Fruit fly (Drosophila melanogaster) whole organism, embryonic: Measurements from ENCODE around the gene Zdhhc8.

Experiments used
- B-H2 ChIP-seq: fragments of 200-800 bp; sonication (Bioruptor generic); optimal IDR thresholded peaks from 2 replicates; lab custom pipeline; 2018; ENCODE audit warnings: missing biosample characterization, mild to moderate bottlenecking, missing genetic modification characterization
- CG12659 ChIP-seq: fragments of 200-800 bp; sonication (Bioruptor generic); optimal IDR thresholded peaks from 3 replicates; lab custom pipeline; 2017; ENCODE audit warnings: mild to moderate bottlenecking, missing biosample characterization, missing genetic modification reagents, missing genetic modification characterization
- CG14050 ChIP-seq: fragments of 200-800 bp; sonication (Bioruptor generic); IDR thresholded peaks from 3 replicates; pipeline ENCODE4 v1.3.6; 2022; ENCODE audit warnings: missing biosample characterization, missing genetic modification characterization
- CG14441 ChIP-seq: fragments of 200-800 bp; sonication (Bioruptor generic); IDR thresholded peaks from 2 replicates; pipeline ENCODE4 v1.3.6; 2022; ENCODE audit warnings: missing biosample characterization, missing genetic modification characterization
- CG16779 ChIP-seq: fragments of 200-800 bp; sonication (Bioruptor generic); IDR thresholded peaks from 2 replicates; pipeline ENCODE4 v1.3.6; 2022; ENCODE audit warnings: missing biosample characterization, missing genetic modification characterization
- CG18476 ChIP-seq: fragments of 200-800 bp; sonication (Bioruptor generic); optimal IDR thresholded peaks from 2 replicates; lab custom pipeline; 2016; ENCODE audit warnings: missing biosample characterization, mild to moderate bottlenecking, missing genetic modification characterization
- CG2120 ChIP-seq: fragments of 200-800 bp; sonication (Bioruptor generic); optimal IDR thresholded peaks from 3 replicates; lab custom pipeline; 2016; ENCODE audit warnings: missing biosample characterization, missing genetic modification characterization
- CG2712 ChIP-seq: fragments of 200-800 bp; optimal IDR thresholded peaks from 3 replicates; lab custom pipeline; 2019; ENCODE audit warnings: missing biosample characterization, mild to moderate bottlenecking, missing genetic modification characterization, moderate library complexity
- CG31388 ChIP-seq: fragments of 200-800 bp; sonication (Bioruptor generic); optimal IDR thresholded peaks from 2 replicates; lab custom pipeline; 2016; ENCODE audit warnings: missing biosample characterization, missing genetic modification characterization
- CG3726 ChIP-seq: fragments of 200-800 bp; sonication (Bioruptor generic); IDR thresholded peaks from 3 replicates; pipeline ENCODE4, ENCODE4 v1.3.6; 2022; ENCODE audit warnings: missing biosample characterization, missing genetic modification characterization
- CG3847 ChIP-seq: fragments of 200-800 bp; sonication (Bioruptor generic); IDR thresholded peaks from 2 replicates; pipeline ENCODE4 v1.3.6; 2022; ENCODE audit warnings: missing biosample characterization, missing genetic modification characterization
- CG4328 ChIP-seq: fragments of 200-800 bp; sonication (Bioruptor generic); optimal IDR thresholded peaks from 3 replicates; lab custom pipeline; 2017; ENCODE audit warnings: missing biosample characterization, missing genetic modification reagents, missing genetic modification characterization
- CG5180 ChIP-seq: fragments of 200-800 bp; sonication (Bioruptor generic); optimal IDR thresholded peaks from 3 replicates; lab custom pipeline; 2017; ENCODE audit warnings: missing biosample characterization, missing genetic modification characterization, mild to moderate bottlenecking, moderate library complexity, missing genetic modification reagents
- CG6813 ChIP-seq: fragments of 200-800 bp; sonication (Bioruptor generic); optimal IDR thresholded peaks from 2 replicates; lab custom pipeline; 2017; ENCODE audit warnings: missing biosample characterization, missing genetic modification characterization, mild to moderate bottlenecking, moderate library complexity, missing genetic modification reagents
- CG8281 ChIP-seq: fragments of 200-800 bp; sonication (Bioruptor generic); optimal IDR thresholded peaks from 2 replicates; lab custom pipeline; 2018; ENCODE audit warnings: missing biosample characterization, mild to moderate bottlenecking, missing genetic modification characterization, moderate library complexity
- CG8944 ChIP-seq: fragments of 200-800 bp; sonication (Bioruptor generic); optimal IDR thresholded peaks from 3 replicates; lab custom pipeline; 2016; ENCODE audit warnings: missing biosample characterization, missing genetic modification characterization
- CG9609 ChIP-seq: fragments of 200-800 bp; sonication (Bioruptor generic); optimal IDR thresholded peaks from 3 replicates; lab custom pipeline; 2016; ENCODE audit warnings: missing biosample characterization, missing genetic modification characterization
- Drgx ChIP-seq: fragments of 200-800 bp; sonication (Bioruptor generic); IDR thresholded peaks from 2 replicates; pipeline ENCODE4 v1.3.6; 2022; ENCODE audit warnings: missing biosample characterization, missing genetic modification characterization
- E2f1 ChIP-seq: fragments of 200-800 bp; sonication (Bioruptor generic); IDR thresholded peaks from 2 replicates; pipeline ENCODE4 v1.3.6; 2022; ENCODE audit warnings: missing biosample characterization, missing genetic modification characterization
- Ets97D ChIP-seq: fragments of 200-800 bp; sonication (Bioruptor generic); optimal IDR thresholded peaks from 3 replicates; lab custom pipeline; 2016; ENCODE audit warnings: missing biosample characterization, missing genetic modification characterization
- GATAe ChIP-seq: fragments of 200-800 bp; sonication (Bioruptor generic); conservative IDR thresholded peaks from 2 replicates; pipeline ENCODE4 v1.3.6; 2022; ENCODE audit warnings: missing biosample characterization, missing genetic modification characterization
- HHEX ChIP-seq: fragments of 200-800 bp; sonication (Bioruptor generic); optimal IDR thresholded peaks from 3 replicates; lab custom pipeline; 2017; ENCODE audit warnings: missing biosample characterization, mild to moderate bottlenecking, missing genetic modification characterization, missing genetic modification reagents
- Hand ChIP-seq: fragments of 200-800 bp; sonication (Bioruptor generic); optimal IDR thresholded peaks from 2 replicates; lab custom pipeline; 2017; ENCODE audit warnings: mild to moderate bottlenecking, missing biosample characterization, missing genetic modification reagents, missing genetic modification characterization
- Hmr ChIP-seq: fragments of 200-800 bp; sonication (Bioruptor generic); optimal IDR thresholded peaks from 3 replicates; lab custom pipeline; 2017; ENCODE audit warnings: mild to moderate bottlenecking, missing biosample characterization, missing genetic modification reagents, missing genetic modification characterization
- Hr78 ChIP-seq, 2 experiments: fragments of 200-800 bp in 1 of 2; fragments of >200 bp in 1 of 2; sonication (Bioruptor generic) in 1 of 2; optimal IDR thresholded peaks; 2 replicates each; lab custom pipeline; 2017 to 2019; ENCODE audit warnings: missing biosample characterization in 2 of 2, missing genetic modification characterization in 2 of 2, mild to moderate bottlenecking in 1 of 2, moderate library complexity in 1 of 2
- Lhr ChIP-seq: fragments of 200-800 bp; sonication (Bioruptor generic); optimal IDR thresholded peaks from 3 replicates; lab custom pipeline; 2017; ENCODE audit warnings: mild to moderate bottlenecking, missing biosample characterization, missing genetic modification reagents, missing genetic modification characterization
- Poxn ChIP-seq: fragments of 200-800 bp; sonication (Bioruptor generic); IDR thresholded peaks from 2 replicates; pipeline ENCODE4 v1.3.6; 2022; ENCODE audit warnings: missing biosample characterization, missing genetic modification characterization
- abd-A ChIP-seq: fragments of 200-800 bp; sonication (Bioruptor generic); optimal IDR thresholded peaks from 3 replicates; lab custom pipeline; 2019; ENCODE audit warnings: missing biosample characterization, mild to moderate bottlenecking, missing genetic modification characterization, moderate library complexity
- az2 ChIP-seq: fragments of 200-800 bp; sonication (Bioruptor generic); optimal IDR thresholded peaks from 3 replicates; lab custom pipeline; 2016; ENCODE audit warnings: missing biosample characterization, missing genetic modification characterization
- bowl ChIP-seq: fragments of 200-800 bp; sonication (Bioruptor generic); IDR thresholded peaks from 2 replicates; pipeline ENCODE4 v1.3.6; 2022; ENCODE audit warnings: missing biosample characterization, missing genetic modification characterization
- br ChIP-seq: fragments of >200 bp; optimal IDR thresholded peaks from 2 replicates; lab custom pipeline; 2017
- cato ChIP-seq: fragments of 200-800 bp; sonication (Bioruptor generic); optimal IDR thresholded peaks from 2 replicates; lab custom pipeline; 2016; ENCODE audit warnings: missing biosample characterization, missing genetic modification characterization, borderline replicate concordance
- caup ChIP-seq: fragments of 200-800 bp; sonication (Bioruptor generic); optimal IDR thresholded peaks from 3 replicates; lab custom pipeline; 2017; ENCODE audit warnings: missing biosample characterization, mild to moderate bottlenecking, missing genetic modification characterization, moderate library complexity; ENCODE audit not compliant: severe bottlenecking
- chinmo ChIP-seq: fragments of 200-800 bp; sonication (Bioruptor generic); IDR thresholded peaks from 4 replicates; pipeline ENCODE4 v1.3.6; 2022; ENCODE audit warnings: missing biosample characterization, missing genetic modification characterization; ENCODE audit not compliant: partially characterized antibody
- cwo ChIP-seq: fragments of 200-800 bp; sonication (Bioruptor generic); optimal IDR thresholded peaks from 3 replicates; lab custom pipeline; 2017; ENCODE audit warnings: missing biosample characterization, missing genetic modification characterization, mild to moderate bottlenecking, moderate library complexity, missing genetic modification reagents
- fd64A ChIP-seq: fragments of 200-800 bp; sonication (Bioruptor generic); optimal IDR thresholded peaks from 3 replicates; lab custom pipeline; 2018; ENCODE audit warnings: missing biosample characterization, mild to moderate bottlenecking, missing genetic modification characterization
- gem ChIP-seq: fragments of 200-800 bp; sonication (Bioruptor generic); optimal IDR thresholded peaks from 2 replicates; lab custom pipeline; 2019; ENCODE audit warnings: missing biosample characterization, mild to moderate bottlenecking, missing genetic modification characterization, moderate library complexity
- gfzf ChIP-seq: fragments of 200-800 bp; sonication (Bioruptor generic); optimal IDR thresholded peaks from 2 replicates; lab custom pipeline; 2016; ENCODE audit warnings: missing biosample characterization, mild to moderate bottlenecking, missing genetic modification characterization, moderate library complexity
- hbn ChIP-seq: fragments of 200-800 bp; sonication (Bioruptor generic); IDR thresholded peaks from 2 replicates; pipeline ENCODE4 v1.3.6; 2022; ENCODE audit warnings: missing biosample characterization, missing genetic modification characterization; ENCODE audit not compliant: partially characterized antibody
- luna ChIP-seq: fragments of 200-800 bp; sonication (Bioruptor generic); optimal IDR thresholded peaks from 2 replicates; lab custom pipeline; 2016; ENCODE audit warnings: missing biosample characterization, missing genetic modification characterization
- mld ChIP-seq: fragments of 200-800 bp; sonication (Bioruptor generic); IDR thresholded peaks from 3 replicates; pipeline ENCODE4 v1.3.6; 2022; ENCODE audit warnings: missing biosample characterization, missing genetic modification characterization; ENCODE audit not compliant: partially characterized antibody
- ranshi ChIP-seq: fragments of 200-800 bp; sonication (Bioruptor generic); IDR thresholded peaks from 2 replicates; pipeline ENCODE4 v1.3.6; 2022; ENCODE audit warnings: missing biosample characterization, missing genetic modification characterization
- so ChIP-seq: fragments of 200-800 bp; sonication (Bioruptor generic); IDR thresholded peaks from 3 replicates; pipeline ENCODE4 v1.3.6; 2022; ENCODE audit warnings: missing biosample characterization, missing genetic modification characterization
- twi ChIP-seq: fragments of 200-800 bp; optimal IDR thresholded peaks from 2 replicates; lab custom pipeline; 2019; ENCODE audit warnings: missing biosample characterization, mild to moderate bottlenecking, missing genetic modification characterization, moderate library complexity
- vnd ChIP-seq: fragments of 200-800 bp; sonication (Bioruptor generic); IDR thresholded peaks from 3 replicates; pipeline ENCODE4 v1.3.6; 2022; ENCODE audit warnings: missing biosample characterization, missing genetic modification characterization; ENCODE audit not compliant: partially characterized antibody
- wdn ChIP-seq: fragments of 200-800 bp; sonication (Bioruptor generic); IDR thresholded peaks from 2 replicates; pipeline ENCODE4 v1.3.6; 2022; ENCODE audit warnings: missing biosample characterization, missing genetic modification characterization
- wor ChIP-seq: fragments of 200-800 bp; sonication (Bioruptor generic); IDR thresholded peaks from 2 replicates; pipeline ENCODE4 v1.3.6; 2022; ENCODE audit warnings: missing biosample characterization, missing genetic modification characterization
- zen ChIP-seq: fragments of 200-800 bp; sonication (Bioruptor generic); optimal IDR thresholded peaks from 3 replicates; lab custom pipeline; 2018; ENCODE audit warnings: missing biosample characterization, mild to moderate bottlenecking, missing genetic modification characterization, moderate library complexity
- zen2 ChIP-seq: fragments of 200-800 bp; sonication (Bioruptor generic); IDR thresholded peaks from 3 replicates; pipeline ENCODE4 v1.3.6; 2022; ENCODE audit warnings: missing biosample characterization, missing genetic modification characterization; ENCODE audit not compliant: partially characterized antibody

The Zdhhc8 gene

dm6 chrX:9355996-9356708 lies at the start of gene Zdhhc8, which contains the start of gene BCL7-like (continued):
- TF ChIP-seq vnd (GFP tag; lab: Robert Waterston, UW) (peak; percentile 98), twi (tag; lab: Kevin White, UChicago) (no peak), Hmr (peak; percentile 63), fd64A (no peak), CG3847 (GFP tag; lab: Robert Waterston, UW) (peak; percentile 65), chinmo (GFP tag; lab: Robert Waterston, UW) (peak; percentile 96), az2 (GFP tag; lab: Kevin White, UChicago) (peak; percentile 44), br (no peak), CG31388 (no peak), wdn (GFP tag; lab: Robert Waterston, UW) (no peak), bowl (GFP tag; lab: Robert Waterston, UW) (no peak), ranshi (GFP tag; lab: Robert Waterston, UW) (peak; percentile 36; the same call in 1 of the 2 replicates), E2f1 (GFP tag; lab: Robert Waterston, UW) (no peak), gfzf (GFP tag; lab: Kevin White, UChicago) (peak; percentile 61), cwo (no peak), CG2120 (peak; percentile 71), hbn (GFP tag; lab: Robert Waterston, UW) (peak; percentile 91), gem (peak; percentile 63), CG14050 (no peak), CG5180 (no peak), CG2712 (tag; lab: Kevin White, UChicago) (peak; percentile 47), zen2 (GFP tag; lab: Robert Waterston, UW) (peak; percentile 93), CG8281 (tag; lab: Kevin White, UChicago) (no peak), wor (GFP tag; lab: Robert Waterston, UW) (no peak), zen (tag; lab: Kevin White, UChicago) (peak; percentile 5), CG6813 (GFP tag; lab: Kevin White, UChicago) (no peak), caup (GFP tag; lab: Kevin White, UChicago) (no peak), GATAe (GFP tag; lab: Robert Waterston, UW) (no peak), CG3726 (GFP tag; lab: Robert Waterston, UW) (no peak), HHEX (GFP tag; lab: Kevin White, UChicago) (no peak), CG16779 (no peak), CG18476 (GFP tag; lab: Kevin White, UChicago) (no peak), CG8944 (GFP tag; lab: Kevin White, UChicago) (peak; percentile 41), CG14441 (GFP tag; lab: Robert Waterston, UW) (peak; percentile 34; the same call in 1 of the 2 replicates), Hr78 (GFP tag; optimal IDR thresholded peaks at IDR 0.05; lab: Kevin White, UChicago) (no peak), abd-A (no peak), luna (GFP tag; lab: Kevin White, UChicago) (no peak), CG4328 (no peak), mld (GFP tag; lab: Robert Waterston, UW) (peak; percentile 97), Drgx (no peak), Hand (GFP tag; lab: Kevin White, UChicago) (peak; percentile 9), Poxn (GFP tag; lab: Robert Waterston, UW) (no peak), Lhr (GFP tag; lab: Kevin White, UChicago) (peak; percentile 71), CG9609 (GFP tag; lab: Kevin White, UChicago) (peak; percentile 28), cato (peak; percentile 16), Ets97D (peak; percentile 80), so (no peak), CG12659 (GFP tag; lab: Kevin White, UChicago) (peak; percentile 78), B-H2 (GFP tag; lab: Kevin White, UChicago) (no peak)
